Worm (Caenorhabditis elegans) whole organism, L2 larva: ENCODE data around the gene F08F8.9.

Experiments used
- C34F6.9 ChIP-seq: fragments of 150-350 bp; optimal IDR thresholded peaks from 2 replicates; lab custom pipeline; 2014; ENCODE audit warnings: missing biosample characterization, missing genetic modification characterization
- R02D3.7 ChIP-seq: fragments of 150-350 bp; optimal IDR thresholded peaks from 2 replicates; lab custom pipeline; 2014; ENCODE audit warnings: missing biosample characterization, missing genetic modification characterization
- aly-2 ChIP-seq: fragments of 150-350 bp; optimal IDR thresholded peaks from 2 replicates; lab custom pipeline; 2014; ENCODE audit warnings: missing biosample characterization, missing genetic modification characterization
- nhr-77 ChIP-seq: fragments of 150-350 bp; optimal IDR thresholded peaks from 2 replicates; lab custom pipeline; 2014; ENCODE audit warnings: missing biosample characterization, missing genetic modification characterization
- sma-3 ChIP-seq: sonication (generic microtip); optimal IDR thresholded peaks from 2 replicates; lab custom pipeline; 2016; ENCODE audit warnings: missing genetic modification reagents, missing genetic modification characterization, missing compliant biosample characterization

ce11 chrIII:7397196-7397595, 43.4 kb upstream of the F08F8.9 start:
- TF ChIP-seq R02D3.7 (tag; lab: Kevin White, UChicago) = no peak
- TF ChIP-seq nhr-77 = no peak
- no peak for TF ChIP-seq C34F6.9 (tag; lab: Kevin White, UChicago)
- TF ChIP-seq sma-3 = no peak
- TF ChIP-seq aly-2 (tag; lab: Kevin White, UChicago) = no peak
